Fruit fly (Drosophila melanogaster) whole organism, embryonic: ENCODE results near the gene dmGlut.

Experiments
- CG7987 ChIP-seq: fragments of 200-800 bp; sonication (Bioruptor generic); optimal IDR thresholded peaks from 2 replicates; lab custom pipeline; 2018; ENCODE audit warnings: missing biosample characterization, mild to moderate bottlenecking, missing genetic modification characterization, moderate library complexity
- crol ChIP-seq: fragments of 200-800 bp; sonication (Bioruptor generic); IDR thresholded peaks from 2 replicates; pipeline ENCODE4 v1.3.6; 2022; ENCODE audit warnings: missing biosample characterization, missing genetic modification characterization
- odd ChIP-seq: fragments of 200-800 bp; sonication (Bioruptor generic); optimal IDR thresholded peaks from 2 replicates; lab custom pipeline; 2017; ENCODE audit warnings: missing biosample characterization, mild to moderate bottlenecking, missing genetic modification characterization
- zfh1 ChIP-seq: fragments of 200-800 bp; sonication (Bioruptor generic); IDR thresholded peaks from 3 replicates; pipeline ENCODE4 v1.3.6; 2022; ENCODE audit warnings: missing biosample characterization, missing genetic modification characterization

dm6 chr2L:12046856-12047230 lies 19.6 kb downstream of the dmGlut start:
- TF ChIP-seq zfh1 (GFP tag; lab: Robert Waterston, UW) (no peak), odd (GFP tag; lab: Kevin White, UChicago) (no peak), CG7987 (no peak), crol (GFP tag; lab: Robert Waterston, UW) (no peak)
